Worm (Caenorhabditis elegans): Measurements from ENCODE around the gene C09E7.4.

The C09E7.4 gene

ce11 chrIII:6519949-6520348 is 16.8 kb downstream of the C09E7.4 start, which contains the start of gene C09E7.10:
C09E7.10 (minus strand) TSS chrIII:6520049.
- TF ChIP-seq C08G9.2 (tag; optimal IDR thresholded peaks at IDR 0.05) (no peak), ceh-6 (GFP tag; optimal IDR thresholded peaks at IDR 0.05) (no peak), ceh-19 (GFP tag; optimal IDR thresholded peaks at IDR 0.05) (no peak), pax-1 (tag; optimal IDR thresholded peaks at IDR 0.05) (no peak), elt-2 (tag; optimal IDR thresholded peaks at IDR 0.05) (no peak), lim-6 (tag; optimal IDR thresholded peaks at IDR 0.05) (no peak), syd-9 (tag; optimal IDR thresholded peaks at IDR 0.05) (no peak), gmeb-2 (tag; optimal IDR thresholded peaks at IDR 0.05) (no peak), pat-9 (tag; optimal IDR thresholded peaks at IDR 0.05) (no peak), ceh-2 (tag; optimal IDR thresholded peaks at IDR 0.05) (no peak), ceh-48 (tag; optimal IDR thresholded peaks at IDR 0.05) (no peak), nhr-11 (tag; optimal IDR thresholded peaks at IDR 0.05) (no peak), Y22D7AL.16 (tag; optimal IDR thresholded peaks at IDR 0.05) (no peak), hlh-13 (GFP tag; optimal IDR thresholded peaks at IDR 0.05) (no peak)

DNA sequence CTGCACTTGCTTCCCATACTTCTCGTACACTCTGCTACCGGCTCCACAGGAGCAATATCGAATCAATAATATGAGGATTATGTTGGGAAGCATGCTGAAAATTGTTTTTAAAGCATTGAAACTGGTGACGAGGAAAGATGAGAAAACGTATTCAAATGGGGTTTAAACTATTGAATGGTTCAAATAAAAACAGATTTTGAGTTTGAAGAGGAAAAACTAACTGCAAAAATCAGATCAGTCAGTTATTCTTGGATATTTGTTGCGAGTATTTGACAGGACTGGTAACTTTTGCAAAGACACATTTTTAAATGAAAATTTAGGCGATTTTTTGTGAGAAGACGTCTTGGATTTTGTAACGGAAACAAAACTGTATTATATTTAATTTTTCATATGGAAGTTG is 22.1 kb downstream of the C09E7.4 start, which contains the start of gene acr-5:
acr-5 (minus strand) TSS at position 101 of the 400 bp plus-strand sequence.
- TF ChIP-seq ama-1 (optimal IDR thresholded peaks at IDR 0.05), result no peak
- no peak for TF ChIP-seq ets-4 (tag; optimal IDR thresholded peaks at IDR 0.05)
- TF ChIP-seq ceh-19 (GFP tag; optimal IDR thresholded peaks at IDR 0.05), result no peak
- TF ChIP-seq ceh-31 (tag; optimal IDR thresholded peaks at IDR 0.05), result no peak
- TF ChIP-seq zip-5 (tag; optimal IDR thresholded peaks at IDR 0.05), result no peak
- no peak for TF ChIP-seq madf-2 (tag; optimal IDR thresholded peaks at IDR 0.05)
- TF ChIP-seq pax-1 (tag; optimal IDR thresholded peaks at IDR 0.05), result no peak
- no peak for TF ChIP-seq Y22D7AL.16 (tag; optimal IDR thresholded peaks at IDR 0.05)
- TF ChIP-seq F13H6.1 (tag; optimal IDR thresholded peaks at IDR 0.05), result no peak
- no peak for TF ChIP-seq nfya-1 (tag; optimal IDR thresholded peaks at IDR 0.05)
- TF ChIP-seq elt-2 (tag; optimal IDR thresholded peaks at IDR 0.05), result no peak
- no peak for TF ChIP-seq unc-3 (GFP tag; conservative IDR thresholded peaks at IDR 0.05)
- no peak for TF ChIP-seq unc-3 (tag; optimal IDR thresholded peaks at IDR 0.05)
- TF ChIP-seq ceh-22 (tag; optimal IDR thresholded peaks at IDR 0.05), result no peak
- TF ChIP-seq nhr-232 (tag; optimal IDR thresholded peaks at IDR 0.05), result no peak
- no peak for TF ChIP-seq odd-2 (tag; optimal IDR thresholded peaks at IDR 0.05)

ce11 chrIII:6509301-6509700 is 27.5 kb downstream of the C09E7.4 start:
- TF ChIP-seq ref-2 (tag; optimal IDR thresholded peaks at IDR 0.05) (no peak), elt-2 (tag; optimal IDR thresholded peaks at IDR 0.05) (peak; percentile 63)

- TF ChIP-seq nhr-232 (tag; optimal IDR thresholded peaks at IDR 0.05) (no peak), ceh-9 (tag; optimal IDR thresholded peaks at IDR 0.05) (no peak), ceh-24 (tag; optimal IDR thresholded peaks at IDR 0.05) (no peak)
These were observed 28.5 kb downstream of the C09E7.4 start for ce11 chrIII:6508327-6508726.

ce11 chrIII:6507832-6508231 is 29.0 kb downstream of the C09E7.4 start, which contains the start of gene F23F12.12:
F23F12.12 (plus strand) TSS chrIII:6508132.
- no peak for TF ChIP-seq madf-2 (tag; optimal IDR thresholded peaks at IDR 0.05)
- no peak for TF ChIP-seq dmd-4 (tag; optimal IDR thresholded peaks at IDR 0.05; ENCODE audit: borderline replicate concordance)
- no peak for TF ChIP-seq ceh-19 (GFP tag; optimal IDR thresholded peaks at IDR 0.05)
- TF ChIP-seq K09A11.1 (tag; optimal IDR thresholded peaks at IDR 0.05; ENCODE audit: insufficient read depth), result no peak
- no peak for TF ChIP-seq ceh-2 (tag; optimal IDR thresholded peaks at IDR 0.05)
- TF ChIP-seq syd-9 (tag; optimal IDR thresholded peaks at IDR 0.05), result no peak
- TF ChIP-seq pha-2 (tag; optimal IDR thresholded peaks at IDR 0.05), result no peak
- no peak for TF ChIP-seq zip-5 (tag; optimal IDR thresholded peaks at IDR 0.05)
- TF ChIP-seq hlh-15 (tag; optimal IDR thresholded peaks at IDR 0.05), result no peak
- no peak for TF ChIP-seq unc-86 (tag; optimal IDR thresholded peaks at IDR 0.05)
- no peak for TF ChIP-seq tbx-7 (tag; optimal IDR thresholded peaks at IDR 0.05)
- no peak for TF ChIP-seq ceh-22 (tag; optimal IDR thresholded peaks at IDR 0.05)
- no peak for TF ChIP-seq ceh-45 (GFP tag; IDR thresholded peaks at IDR 0.05)

Measured in whole organism, late embryonic.